Fruit fly (Drosophila melanogaster): Measurements from ENCODE around the gene CG14569.
A peak's percentile ranks its signal among the peaks of the same experiment; 100 is the strongest.

DNA sequence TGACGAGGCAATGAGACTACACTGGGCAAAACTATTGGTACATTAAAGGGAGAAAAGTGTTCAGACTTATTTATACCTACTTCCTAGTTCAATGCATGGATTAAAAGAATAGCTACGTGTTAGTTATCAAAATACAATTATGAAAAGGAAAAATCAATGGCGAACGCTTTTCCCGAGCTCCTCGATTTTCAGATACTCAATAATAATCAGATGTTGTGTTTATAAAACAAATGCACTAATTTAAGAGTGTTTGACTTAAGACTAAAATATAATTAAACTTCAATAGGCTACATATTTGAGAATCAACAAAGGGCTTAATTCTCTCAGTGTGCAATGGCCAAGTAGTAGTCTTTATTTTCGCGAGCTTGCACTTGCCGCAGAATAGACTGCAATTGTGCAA, 15.4 kb downstream of the CG14569 start:
- TF ChIP-seq acj6 (GFP tag; optimal IDR thresholded peaks at IDR 0.05) (peak; percentile 38), OdsH (GFP tag; optimal IDR thresholded peaks at IDR 0.05) (peak; percentile 54), CG10631 (GFP tag; optimal IDR thresholded peaks at IDR 0.05) (peak; percentile 58), CG4318 (GFP tag; optimal IDR thresholded peaks at IDR 0.05) (peak; percentile 52), CG8119 (GFP tag; IDR thresholded peaks at IDR 0.05) (peak; percentile 46; the same call in 1 of the 3 replicates)
